Worm (Caenorhabditis elegans): ENCODE data around the gene efl-3.
A peak's percentile ranks its signal among the peaks of the same experiment; 100 is the strongest.

Gene efl-3

DNA sequence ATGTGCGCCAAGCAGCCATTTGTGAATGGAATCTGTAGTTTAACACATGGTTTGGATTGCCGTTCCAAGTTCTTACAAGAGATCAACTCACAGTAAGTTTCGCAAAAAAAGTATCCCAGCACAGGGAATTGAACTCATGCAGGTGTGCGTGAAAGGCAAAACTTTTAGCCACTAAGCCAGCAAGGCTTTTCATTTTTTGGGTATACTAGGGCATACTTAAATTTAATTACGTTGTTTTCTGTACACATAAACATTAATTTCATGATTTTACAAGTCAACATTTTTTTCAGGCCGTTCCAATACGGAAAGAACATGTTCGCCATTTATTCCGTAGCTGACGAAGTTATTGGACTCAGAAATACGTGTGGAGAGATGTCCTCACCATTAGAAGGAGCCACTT lies 29.0 kb downstream of the efl-3 start (continued):
- peak; percentile 87 for TF ChIP-seq dpff-1 (tag; optimal IDR thresholded peaks at IDR 0.05)
- TF ChIP-seq nfyb-1 (GFP tag; IDR thresholded peaks at IDR 0.05), result peak; percentile 61
- TF ChIP-seq nhr-27 (tag; optimal IDR thresholded peaks at IDR 0.05), result peak; percentile 95
- peak; percentile 75 for TF ChIP-seq F57C9.4 (tag; optimal IDR thresholded peaks at IDR 0.05)
- TF ChIP-seq F33H1.4 (GFP tag; IDR thresholded peaks at IDR 0.05), result peak; percentile 49
- TF ChIP-seq madf-10 (tag; optimal IDR thresholded peaks at IDR 0.05), result peak; percentile 27
- 0 out of 2 replicates have a peak, but pooled peaks have one; percentile 42 for TF ChIP-seq C06A6.2 (GFP tag; conservative IDR thresholded peaks at IDR 0.05)
- TF ChIP-seq snpc-3.4 (tag; optimal IDR thresholded peaks at IDR 0.05), result peak; percentile 92
- TF ChIP-seq atf-7 (tag; optimal IDR thresholded peaks at IDR 0.05), result peak; percentile 61
- TF ChIP-seq ceh-100 (GFP tag; IDR thresholded peaks at IDR 0.05), result 0 out of 2 replicates have a peak, but pooled peaks have one; percentile 41
- TF ChIP-seq lir-1 (GFP tag; conservative IDR thresholded peaks at IDR 0.05), result no peak
- TF ChIP-seq B0261.1 (tag; optimal IDR thresholded peaks at IDR 0.05), result peak; percentile 75
- no peak for TF ChIP-seq pha-4 (tag; optimal IDR thresholded peaks at IDR 0.05)
- TF ChIP-seq T26A5.8 (tag; optimal IDR thresholded peaks at IDR 0.05), result peak; percentile 97
- peak; percentile 86 for TF ChIP-seq ekl-4 (GFP tag; IDR thresholded peaks at IDR 0.05)
- 0 out of 2 replicates have a peak, but pooled peaks have one; percentile 37 for TF ChIP-seq K11D2.4 (GFP tag; IDR thresholded peaks at IDR 0.05)
- TF ChIP-seq hmg-20 (GFP tag; IDR thresholded peaks at IDR 0.05), result 0 out of 2 replicates have a peak, but pooled peaks have one; percentile 65
- no peak for TF ChIP-seq ceh-91 (GFP tag; IDR thresholded peaks at IDR 0.05)
- peak; percentile 14 for TF ChIP-seq nhr-80 (tag; optimal IDR thresholded peaks at IDR 0.05)
- peak; percentile 59 for TF ChIP-seq snpc-4 (GFP tag; optimal IDR thresholded peaks at IDR 0.05)
- peak in 2 of 4 experiments; percentile 26 to 60 for TF ChIP-seq snpc-4 (tag; optimal IDR thresholded peaks at IDR 0.05)
- 0 out of 2 replicates have a peak, but pooled peaks have one; percentile 25 for TF ChIP-seq ztf-28 (GFP tag; IDR thresholded peaks at IDR 0.05)
- TF ChIP-seq ama-1 (optimal IDR thresholded peaks at IDR 0.05), result no peak
- TF ChIP-seq ama-1 (GFP tag; optimal IDR thresholded peaks at IDR 0.05), result peak; percentile 87 to 91
- TF ChIP-seq C17E4.6 (GFP tag; IDR thresholded peaks at IDR 0.05), result peak; percentile 50; the same call in 1 of the 2 replicates
- TF ChIP-seq B0035.1 (tag; optimal IDR thresholded peaks at IDR 0.05), result peak; percentile 69
- 0 out of 2 replicates have a peak, but pooled peaks have one; percentile 29 for TF ChIP-seq sea-2 (GFP tag; IDR thresholded peaks at IDR 0.05)
- peak; percentile 26 for TF ChIP-seq unc-130 (GFP tag; optimal IDR thresholded peaks at IDR 0.05)
- TF ChIP-seq ZK185.1 (tag; optimal IDR thresholded peaks at IDR 0.05; ENCODE audit: poor library complexity, severe bottlenecking), result peak; percentile 66
- peak; percentile 74 for TF ChIP-seq nhr-179 (tag; optimal IDR thresholded peaks at IDR 0.05)
- peak; percentile 76 for TF ChIP-seq ztf-18 (tag; optimal IDR thresholded peaks at IDR 0.05)
- TF ChIP-seq mxl-1 (tag; optimal IDR thresholded peaks at IDR 0.05), result peak; percentile 86
- no peak for TF ChIP-seq nfya-1 (tag; optimal IDR thresholded peaks at IDR 0.05; ENCODE audit: borderline replicate concordance, insufficient read depth)
- peak; percentile 41 for TF ChIP-seq tlf-1 (GFP tag; optimal IDR thresholded peaks at IDR 0.05)
- TF ChIP-seq snpc-1.3 (tag; optimal IDR thresholded peaks at IDR 0.05; ENCODE audit: insufficient read depth), result peak; percentile 88
- no peak for TF ChIP-seq attf-3 (GFP tag; conservative IDR thresholded peaks at IDR 0.05)
- TF ChIP-seq F55B11.4 (tag; optimal IDR thresholded peaks at IDR 0.05; ENCODE audit: borderline replicate concordance, insufficient read depth), result peak; percentile 15
- TF ChIP-seq madf-3 (GFP tag; IDR thresholded peaks at IDR 0.05), result 0 out of 2 replicates have a peak, but pooled peaks have one; percentile 74
- TF ChIP-seq B0019.2 (GFP tag; conservative IDR thresholded peaks at IDR 0.05), result no peak
- no peak for TF ChIP-seq bed-2 (GFP tag; IDR thresholded peaks at IDR 0.05)
- TF ChIP-seq F52B5.7 (tag; optimal IDR thresholded peaks at IDR 0.05), result peak; percentile 93
- TF ChIP-seq somi-1 (GFP tag; optimal IDR thresholded peaks at IDR 0.05), result peak; percentile 46
- no peak for TF ChIP-seq Y95B8A.8 (GFP tag; IDR thresholded peaks at IDR 0.05)
- no peak for TF ChIP-seq xnd-1 (tag; optimal IDR thresholded peaks at IDR 0.05)
- peak; percentile 83 for TF ChIP-seq F57A8.1 (GFP tag; optimal IDR thresholded peaks at IDR 0.05)
- no peak for TF ChIP-seq lag-1 (GFP tag; IDR thresholded peaks at IDR 0.05)
- no peak for TF ChIP-seq egrh-3 (GFP tag; IDR thresholded peaks at IDR 0.05)
- TF ChIP-seq chd-7 (tag; optimal IDR thresholded peaks at IDR 0.05), result peak; percentile 61
- TF ChIP-seq pbrm-1 (GFP tag; IDR thresholded peaks at IDR 0.05), result peak; percentile 63
